Worm (Caenorhabditis elegans): Measurements from ENCODE around the gene C31G12.3.

ce11 chrV:18198421-18198820 is 13.4 kb downstream of the C31G12.3 start, which contains the start of gene F16H6.4:
- TF ChIP-seq cog-1 (tag; optimal IDR thresholded peaks at IDR 0.05) (no peak), flt-1 (GFP tag; IDR thresholded peaks at IDR 0.05) (no peak), T22C8.4 (GFP tag; IDR thresholded peaks at IDR 0.05) (no peak), klf-2 (GFP tag; conservative IDR thresholded peaks at IDR 0.05) (no peak), tab-1 (GFP tag; IDR thresholded peaks at IDR 0.05) (no peak), ztf-23 (GFP tag; IDR thresholded peaks at IDR 0.05) (no peak), ztf-29 (GFP tag; IDR thresholded peaks at IDR 0.05) (no peak), med-1 (GFP tag; optimal IDR thresholded peaks at IDR 0.05; ENCODE audit: insufficient read depth) (no peak), ref-1 (GFP tag; conservative IDR thresholded peaks at IDR 0.05) (no peak)
